Fruit fly (Drosophila melanogaster): Measurements from ENCODE around the gene ATPsynbetaL.

ATPsynbetaL gene

DNA sequence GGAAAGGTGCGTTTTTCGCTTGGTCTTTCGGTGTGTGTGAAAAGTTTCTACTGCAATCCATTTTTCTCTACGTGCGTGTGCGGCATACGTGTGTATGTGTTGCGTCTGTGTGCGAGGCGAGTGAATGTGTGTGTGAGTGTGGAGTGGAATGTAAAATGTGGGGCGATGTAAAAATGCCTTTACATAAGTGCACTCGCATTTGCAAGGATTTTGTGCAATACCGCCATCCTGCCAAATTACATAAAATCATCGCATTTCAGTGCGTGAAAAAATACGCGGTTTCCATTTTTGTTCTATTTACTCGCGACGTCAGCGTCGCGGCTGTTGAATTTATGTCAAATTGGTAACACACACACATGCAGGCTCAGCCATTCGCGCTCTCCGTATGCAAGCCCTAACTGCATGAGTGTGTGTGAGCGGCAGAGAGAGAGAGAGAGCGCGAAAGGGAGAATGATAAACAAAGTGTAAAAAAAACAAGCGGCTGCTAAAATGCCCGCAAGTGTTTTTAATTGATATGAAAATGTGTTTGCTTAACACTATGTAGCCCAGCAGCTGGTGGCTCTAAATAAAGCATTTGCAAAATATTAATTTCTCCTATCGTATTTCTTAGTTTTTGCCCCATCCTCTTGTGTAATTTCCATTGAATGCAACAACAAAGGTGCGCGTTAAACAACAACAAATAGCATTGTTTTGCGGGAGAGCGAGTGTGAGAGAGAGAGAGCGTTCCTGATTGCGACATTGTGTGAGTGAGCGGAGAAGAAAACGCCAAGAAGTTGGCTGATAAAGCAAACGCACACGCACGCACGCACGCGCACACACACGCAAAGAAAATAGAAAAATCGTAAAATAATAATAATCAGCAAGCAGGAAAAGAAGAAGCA, 45.2 kb upstream of the ATPsynbetaL start (continued):
- TF ChIP-seq CG4707 (GFP tag; optimal IDR thresholded peaks at IDR 0.05) (no peak), CG8924 (tag; optimal IDR thresholded peaks at IDR 0.05) (peak; percentile 44), CG31365 (tag; optimal IDR thresholded peaks at IDR 0.05) (no peak), Poxn (GFP tag; IDR thresholded peaks at IDR 0.05) (no peak), stc (GFP tag; IDR thresholded peaks at IDR 0.05) (no peak), CG10959 (GFP tag; IDR thresholded peaks at IDR 0.05) (no peak), CG9215 (GFP tag; IDR thresholded peaks at IDR 0.05) (no peak), fd96Cb (tag; optimal IDR thresholded peaks at IDR 0.05) (no peak), CG7357 (GFP tag; IDR thresholded peaks at IDR 0.05) (no peak), CG18476 (GFP tag; optimal IDR thresholded peaks at IDR 0.05) (no peak), ab (GFP tag; optimal IDR thresholded peaks at IDR 0.05) (no peak), chn (GFP tag; optimal IDR thresholded peaks at IDR 0.05) (no peak), Sox102F (GFP tag; optimal IDR thresholded peaks at IDR 0.05) (peak; percentile 20), gsb-n (tag; optimal IDR thresholded peaks at IDR 0.05) (no peak), ham (GFP tag; IDR thresholded peaks at IDR 0.05) (no peak), CG7745 (tag; optimal IDR thresholded peaks at IDR 0.05) (no peak), NFAT (GFP tag; IDR thresholded peaks at IDR 0.05) (no peak), gt (GFP tag; IDR thresholded peaks at IDR 0.05) (no peak), CG10654 (GFP tag; optimal IDR thresholded peaks at IDR 0.05) (no peak), cas (GFP tag; IDR thresholded peaks at IDR 0.05) (no peak), CG13624 (GFP tag; optimal IDR thresholded peaks at IDR 0.05) (no peak), gem (tag; optimal IDR thresholded peaks at IDR 0.05) (no peak), exex (tag; optimal IDR thresholded peaks at IDR 0.05) (no peak), unc-4 (GFP tag; IDR thresholded peaks at IDR 0.05; ENCODE audit: partially characterized antibody) (no peak), mam (GFP tag; optimal IDR thresholded peaks at IDR 0.05) (no peak), CG7786 (GFP tag; optimal IDR thresholded peaks at IDR 0.05) (no peak), Spps (tag; optimal IDR thresholded peaks at IDR 0.05) (no peak), CG6683 (GFP tag; optimal IDR thresholded peaks at IDR 0.05) (peak; percentile 13), CG33557 (GFP tag; optimal IDR thresholded peaks at IDR 0.05) (no peak), CG15696 (tag; optimal IDR thresholded peaks at IDR 0.05) (no peak), grau (tag; optimal IDR thresholded peaks at IDR 0.05) (no peak), CG6689 (GFP tag; IDR thresholded peaks at IDR 0.05) (no peak), CTCF (GFP tag; optimal IDR thresholded peaks at IDR 0.05) (no peak), CG15011 (GFP tag; optimal IDR thresholded peaks at IDR 0.05) (peak; percentile 1), CG43689 (GFP tag; IDR thresholded peaks at IDR 0.05) (no peak), Mrtf (GFP tag; IDR thresholded peaks at IDR 0.05) (no peak), CG17802 (tag; optimal IDR thresholded peaks at IDR 0.05) (no peak), twi (tag; optimal IDR thresholded peaks at IDR 0.05) (no peak), CG42726 (GFP tag; IDR thresholded peaks at IDR 0.05; ENCODE audit: partially characterized antibody) (no peak), CG2199 (GFP tag; IDR thresholded peaks at IDR 0.05) (no peak; the same call in 2 of the 3 replicates), ap (GFP tag; IDR thresholded peaks at IDR 0.05) (no peak), tio (GFP tag; optimal IDR thresholded peaks at IDR 0.05) (no peak), CG2889 (GFP tag; IDR thresholded peaks at IDR 0.05) (no peak), scrt (GFP tag; optimal IDR thresholded peaks at IDR 0.05) (peak; percentile 2), bigmax (GFP tag; optimal IDR thresholded peaks at IDR 0.05) (no peak), CG9932 (GFP tag; IDR thresholded peaks at IDR 0.05) (no peak), CG3726 (GFP tag; IDR thresholded peaks at IDR 0.05) (no peak), Hand (GFP tag; optimal IDR thresholded peaks at IDR 0.05) (peak; percentile 17), CG9797 (GFP tag; optimal IDR thresholded peaks at IDR 0.05) (no peak), CG15269 (tag; optimal IDR thresholded peaks at IDR 0.05) (no peak)

All from whole organism, embryonic.